Fruit fly (Drosophila melanogaster) whole organism, embryonic: ENCODE results near the gene MESK4.
A peak's percentile ranks its signal among the peaks of the same experiment; 100 is the strongest.

Source experiments
- Adf1 ChIP-seq: fragments of 200-800 bp; sonication (Bioruptor generic); IDR thresholded peaks from 2 replicates; pipeline ENCODE4 v1.3.6; 2022; ENCODE audit warnings: missing biosample characterization, missing genetic modification characterization
- CG11560 ChIP-seq: fragments of 200-800 bp; sonication (Bioruptor generic); IDR thresholded peaks from 3 replicates; pipeline ENCODE4 v1.3.6; 2022; ENCODE audit warnings: missing biosample characterization, missing genetic modification characterization
- CG11696 ChIP-seq: fragments of 200-800 bp; sonication (Bioruptor generic); IDR thresholded peaks from 2 replicates; pipeline ENCODE4 v1.3.6; 2022; ENCODE audit warnings: missing biosample characterization, missing genetic modification characterization
- CG12659 ChIP-seq: fragments of 200-800 bp; sonication (Bioruptor generic); optimal IDR thresholded peaks from 3 replicates; lab custom pipeline; 2017; ENCODE audit warnings: mild to moderate bottlenecking, missing biosample characterization, missing genetic modification reagents, missing genetic modification characterization
- CG14014 ChIP-seq: fragments of 200-800 bp; sonication (Bioruptor generic); IDR thresholded peaks from 2 replicates; pipeline ENCODE4 v1.3.6; 2022; ENCODE audit warnings: missing biosample characterization, missing genetic modification characterization
- CG15601 ChIP-seq: fragments of 200-800 bp; sonication (Bioruptor generic); optimal IDR thresholded peaks from 3 replicates; lab custom pipeline; 2019; ENCODE audit warnings: missing biosample characterization, mild to moderate bottlenecking, missing genetic modification characterization, moderate library complexity
- CG17328 ChIP-seq: fragments of 200-800 bp; sonication (Bioruptor generic); IDR thresholded peaks from 2 replicates; pipeline ENCODE4 v1.3.6; 2022; ENCODE audit warnings: missing biosample characterization, missing genetic modification characterization
- CG2120 ChIP-seq: fragments of 200-800 bp; sonication (Bioruptor generic); optimal IDR thresholded peaks from 3 replicates; lab custom pipeline; 2016; ENCODE audit warnings: missing biosample characterization, missing genetic modification characterization
- CG2202 ChIP-seq: fragments of 200-800 bp; sonication (Bioruptor generic); optimal IDR thresholded peaks from 2 replicates; lab custom pipeline; 2018; ENCODE audit warnings: missing biosample characterization, mild to moderate bottlenecking, missing genetic modification characterization
- CG2678 ChIP-seq: fragments of 200-800 bp; sonication (Bioruptor generic); optimal IDR thresholded peaks from 3 replicates; lab custom pipeline; 2019; ENCODE audit warnings: missing biosample characterization, mild to moderate bottlenecking, missing genetic modification characterization, moderate library complexity
- CG33557 ChIP-seq: fragments of 200-800 bp; sonication (Bioruptor generic); optimal IDR thresholded peaks from 2 replicates; lab custom pipeline; 2019; ENCODE audit warnings: missing biosample characterization, mild to moderate bottlenecking, missing genetic modification characterization, moderate library complexity
- CG3407 ChIP-seq: fragments of 200-800 bp; sonication (Bioruptor generic); optimal IDR thresholded peaks from 2 replicates; lab custom pipeline; 2018; ENCODE audit warnings: missing biosample characterization, mild to moderate bottlenecking, missing genetic modification characterization
- CG34422 ChIP-seq: fragments of 200-800 bp; sonication (Bioruptor generic); IDR thresholded peaks from 3 replicates; pipeline ENCODE4 v1.3.6; 2022; ENCODE audit warnings: missing biosample characterization, missing genetic modification characterization
- CG4282 ChIP-seq: fragments of 200-800 bp; sonication (Bioruptor generic); optimal IDR thresholded peaks from 2 replicates; lab custom pipeline; 2016; ENCODE audit warnings: missing biosample characterization, missing genetic modification characterization
- CG4424 ChIP-seq: fragments of 200-800 bp; sonication (Bioruptor generic); optimal IDR thresholded peaks from 3 replicates; lab custom pipeline; 2016; ENCODE audit warnings: missing biosample characterization, missing genetic modification characterization
- CG6654 ChIP-seq: fragments of 200-800 bp; sonication (Bioruptor generic); optimal IDR thresholded peaks from 2 replicates; lab custom pipeline; 2017; ENCODE audit warnings: missing biosample characterization, mild to moderate bottlenecking, missing genetic modification characterization
- CG6683 ChIP-seq: fragments of 200-800 bp; sonication (Bioruptor generic); optimal IDR thresholded peaks from 2 replicates; lab custom pipeline; 2017; ENCODE audit warnings: missing biosample characterization, mild to moderate bottlenecking, missing genetic modification characterization, missing genetic modification reagents
- Deaf1 ChIP-seq: fragments of 200-800 bp; optimal IDR thresholded peaks from 3 replicates; lab custom pipeline; 2019; ENCODE audit warnings: missing biosample characterization, mild to moderate bottlenecking, missing genetic modification characterization, moderate library complexity
- Drgx ChIP-seq: fragments of 200-800 bp; sonication (Bioruptor generic); IDR thresholded peaks from 2 replicates; pipeline ENCODE4 v1.3.6; 2022; ENCODE audit warnings: missing biosample characterization, missing genetic modification characterization
- Eip74EF ChIP-seq, 2 experiments: fragments of 200-800 bp in 1 of 2; fragments of >200 bp in 1 of 2; sonication (Bioruptor generic) in 1 of 2; optimal IDR thresholded peaks; 2 replicates each; lab custom pipeline; 2017 to 2019; ENCODE audit warnings: missing biosample characterization in 2 of 2, missing genetic modification characterization in 2 of 2, mild to moderate bottlenecking in 1 of 2, moderate library complexity in 1 of 2
- Hey ChIP-seq: fragments of 200-800 bp; sonication (Bioruptor generic); optimal IDR thresholded peaks from 3 replicates; lab custom pipeline; 2018; ENCODE audit warnings: missing biosample characterization, mild to moderate bottlenecking, missing genetic modification characterization
- HmgD ChIP-seq: fragments of 200-800 bp; sonication (Bioruptor generic); optimal IDR thresholded peaks from 3 replicates; lab custom pipeline; 2016; ENCODE audit warnings: missing biosample characterization, missing genetic modification characterization
- Hmx ChIP-seq: fragments of 200-800 bp; sonication (Bioruptor generic); optimal IDR thresholded peaks from 2 replicates; lab custom pipeline; 2016; ENCODE audit warnings: missing biosample characterization, missing genetic modification characterization
- MESR4 ChIP-seq: fragments of 200-800 bp; sonication (Bioruptor generic); optimal IDR thresholded peaks from 2 replicates; lab custom pipeline; 2018; ENCODE audit warnings: missing biosample characterization, mild to moderate bottlenecking, missing genetic modification characterization, moderate library complexity
- Mad ChIP-seq: fragments of 200-800 bp; sonication (Bioruptor generic); optimal IDR thresholded peaks from 2 replicates; lab custom pipeline; 2016; ENCODE audit warnings: missing biosample characterization, missing genetic modification characterization
- Meics ChIP-seq: fragments of 200-800 bp; sonication (Bioruptor generic); optimal IDR thresholded peaks from 2 replicates; lab custom pipeline; 2017; ENCODE audit warnings: missing biosample characterization, mild to moderate bottlenecking, missing genetic modification characterization
- NC2α ChIP-seq: fragments of 200-800 bp; sonication (Bioruptor generic); optimal IDR thresholded peaks from 2 replicates; lab custom pipeline; 2016; ENCODE audit warnings: missing biosample characterization, missing genetic modification characterization
- NK7.1 ChIP-seq: fragments of 200-800 bp; sonication (Bioruptor generic); optimal IDR thresholded peaks from 3 replicates; lab custom pipeline; 2016; ENCODE audit warnings: missing biosample characterization, missing genetic modification characterization
- Nf-YC ChIP-seq: fragments of 200-800 bp; optimal IDR thresholded peaks from 3 replicates; lab custom pipeline; 2019; ENCODE audit warnings: missing biosample characterization, mild to moderate bottlenecking, missing genetic modification characterization, moderate library complexity
- NfI ChIP-seq: fragments of 200-800 bp; sonication (Bioruptor generic); optimal IDR thresholded peaks from 3 replicates; lab custom pipeline; 2018; ENCODE audit warnings: missing biosample characterization, mild to moderate bottlenecking, missing genetic modification characterization, moderate library complexity
- Opbp ChIP-seq: fragments of 200-800 bp; sonication (Bioruptor generic); IDR thresholded peaks from 3 replicates; pipeline ENCODE4 v1.3.6; 2022; ENCODE audit warnings: missing biosample characterization, missing genetic modification characterization; ENCODE audit not compliant: partially characterized antibody
- Sox100B ChIP-seq: fragments of 200-800 bp; sonication (Bioruptor generic); optimal IDR thresholded peaks from 3 replicates; lab custom pipeline; 2018; ENCODE audit warnings: missing biosample characterization, mild to moderate bottlenecking, missing genetic modification characterization
- TFAM ChIP-seq: fragments of 200-800 bp; sonication (Bioruptor generic); optimal IDR thresholded peaks from 2 replicates; lab custom pipeline; 2017; ENCODE audit warnings: missing biosample characterization, missing genetic modification characterization, inconsistent platforms
- Tbp ChIP-seq: fragments of >200 bp; optimal IDR thresholded peaks from 2 replicates; lab custom pipeline; 2018; ENCODE audit warnings: missing biosample characterization, missing genetic modification characterization
- ab ChIP-seq: fragments of 200-800 bp; sonication (Bioruptor generic); optimal IDR thresholded peaks from 2 replicates; lab custom pipeline; 2016; ENCODE audit warnings: missing biosample characterization, missing genetic modification characterization
- ash1 ChIP-seq: fragments of 200-800 bp; sonication (Bioruptor generic); optimal IDR thresholded peaks from 2 replicates; lab custom pipeline; 2018; ENCODE audit warnings: missing biosample characterization, mild to moderate bottlenecking, missing genetic modification characterization
- bsh ChIP-seq, 2 experiments: fragments of 200-800 bp; sonication (Bioruptor generic); optimal IDR thresholded peaks; 2 replicates each; lab custom pipeline; 2017 to 2018; ENCODE audit warnings: mild to moderate bottlenecking in 2 of 2, missing biosample characterization in 2 of 2, missing genetic modification characterization in 2 of 2, moderate library complexity in 1 of 2
- en ChIP-seq: fragments of 200-800 bp; sonication (Bioruptor generic); optimal IDR thresholded peaks from 2 replicates; lab custom pipeline; 2016; ENCODE audit warnings: missing biosample characterization, missing genetic modification characterization
- eyg ChIP-seq: fragments of 200-800 bp; sonication (Bioruptor generic); optimal IDR thresholded peaks from 3 replicates; lab custom pipeline; 2016; ENCODE audit warnings: missing biosample characterization, missing genetic modification characterization
- grau ChIP-seq: fragments of 200-800 bp; optimal IDR thresholded peaks from 3 replicates; lab custom pipeline; 2019; ENCODE audit warnings: missing biosample characterization, mild to moderate bottlenecking, missing genetic modification characterization, moderate library complexity
- grn ChIP-seq: fragments of 200-800 bp; sonication (Bioruptor generic); optimal IDR thresholded peaks from 3 replicates; lab custom pipeline; 2017; ENCODE audit warnings: missing biosample characterization, missing genetic modification characterization
- kay ChIP-seq: fragments of 200-800 bp; sonication (Bioruptor generic); optimal IDR thresholded peaks from 2 replicates; lab custom pipeline; 2016; ENCODE audit warnings: missing biosample characterization, missing genetic modification characterization
- knrl ChIP-seq: fragments of 200-800 bp; sonication (Bioruptor generic); IDR thresholded peaks from 3 replicates; pipeline ENCODE4 v1.3.6; 2022; ENCODE audit warnings: missing biosample characterization, missing genetic modification characterization; ENCODE audit not compliant: partially characterized antibody
- rib ChIP-seq: fragments of 200-800 bp; sonication (Bioruptor generic); IDR thresholded peaks from 2 replicates; pipeline ENCODE4 v1.3.6; 2022; ENCODE audit warnings: missing biosample characterization, missing genetic modification characterization
- sim ChIP-seq: fragments of 200-800 bp; sonication (Bioruptor generic); IDR thresholded peaks from 2 replicates; pipeline ENCODE4 v1.3.6; 2022; ENCODE audit warnings: missing biosample characterization, missing genetic modification characterization
- ttk ChIP-seq: fragments of 200-800 bp; sonication (Bioruptor generic); IDR thresholded peaks from 2 replicates; pipeline ENCODE4 v2.1.2; 2022; ENCODE audit warnings: missing biosample characterization, missing genetic modification characterization
- twi ChIP-seq: fragments of 200-800 bp; optimal IDR thresholded peaks from 2 replicates; lab custom pipeline; 2019; ENCODE audit warnings: missing biosample characterization, mild to moderate bottlenecking, missing genetic modification characterization, moderate library complexity
- z ChIP-seq: fragments of 200-800 bp; sonication (Bioruptor generic); IDR thresholded peaks from 3 replicates; pipeline ENCODE4 v1.3.6; 2022; ENCODE audit warnings: missing biosample characterization, missing genetic modification characterization

The MESK4 gene

DNA sequence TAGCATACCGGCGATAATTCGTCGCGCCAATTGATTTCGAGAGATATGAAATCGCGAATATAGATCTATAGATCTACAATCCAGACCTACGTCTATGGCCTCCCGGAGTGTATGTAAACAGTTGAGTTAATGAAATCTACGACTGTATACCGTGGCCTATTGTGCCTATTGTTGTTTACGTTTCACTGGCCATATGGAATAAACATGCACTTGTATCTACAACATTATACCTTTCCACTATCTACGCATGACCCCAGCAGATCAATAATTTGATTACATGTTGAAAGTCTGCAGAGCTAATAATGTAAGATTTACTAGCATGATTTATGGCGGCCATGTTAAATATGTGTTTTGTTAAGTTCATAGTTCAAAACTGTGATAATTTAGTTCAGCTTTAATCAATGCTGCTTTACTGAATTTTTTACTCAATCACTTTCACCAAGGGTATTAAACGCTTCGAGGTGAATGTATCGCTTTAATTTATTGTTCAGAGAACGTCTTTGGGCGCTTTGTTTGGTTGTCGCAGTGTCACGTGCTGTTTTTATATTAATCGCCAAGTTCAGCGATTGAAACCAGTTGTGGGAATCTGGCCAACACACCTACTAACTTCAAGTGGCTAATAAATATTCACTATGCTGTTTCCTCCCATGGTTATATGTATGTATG lies 7.5 kb upstream of the MESK4 start (continued):
- TF ChIP-seq Nf-YC (tag; lab: Kevin White, UChicago) (no peak), CG17328 (no peak), bsh (GFP tag; optimal IDR thresholded peaks at IDR 0.05; lab: Kevin White, UChicago) (no peak), Opbp (GFP tag; lab: Robert Waterston, UW) (no peak), twi (tag; lab: Kevin White, UChicago) (peak; percentile 73), kay (GFP tag; lab: Kevin White, UChicago) (no peak), Tbp (GFP tag; lab: Kevin White, UChicago) (no peak)

DNA sequence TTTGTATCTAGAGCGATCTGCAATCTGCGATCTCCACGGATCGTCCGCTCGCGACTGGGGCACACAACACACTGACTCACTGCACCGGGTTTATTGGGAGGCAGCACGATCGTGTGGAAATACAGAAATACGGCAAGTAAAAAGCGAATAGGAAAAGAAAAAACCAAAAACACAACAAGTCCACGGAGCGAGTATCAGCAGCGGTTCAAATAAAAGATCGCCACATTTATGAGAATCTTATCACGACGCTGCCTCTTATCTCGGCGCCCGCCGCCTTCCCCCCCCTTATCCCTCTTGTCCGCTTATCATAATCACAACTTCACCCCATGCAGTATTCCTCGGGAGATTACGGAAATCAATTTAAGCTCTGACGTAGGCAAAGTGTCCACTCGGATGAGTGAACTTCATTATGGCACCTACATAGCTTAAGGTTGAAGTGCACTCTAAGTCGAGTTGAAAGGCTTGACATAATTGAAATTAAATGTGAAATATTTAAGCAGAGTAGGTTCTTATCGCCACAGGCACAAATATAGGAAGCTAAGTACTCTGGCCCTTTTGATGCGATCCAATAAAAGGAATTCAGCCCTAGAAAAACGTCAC lies 6.4 kb upstream of the MESK4 start, which contains the start of gene AhcyL2:
TSS of gene AhcyL2 (minus strand) at position 51 of the 600 bp plus-strand sequence.
- TF ChIP-seq sim (no peak), CG6683 (GFP tag; lab: Kevin White, UChicago) (no peak), ab (GFP tag; lab: Kevin White, UChicago) (no peak), CG33557 (GFP tag; lab: Kevin White, UChicago) (no peak), Adf1 (GFP tag; lab: Robert Waterston, UW) (peak; percentile 76; the same call in 1 of the 2 replicates), Hmx (GFP tag; lab: Kevin White, UChicago) (no peak), TFAM (no peak), z (0 out of 3 replicates have a peak, but pooled peaks have one; percentile 12), CG2202 (tag; lab: Kevin White, UChicago) (no peak), NC2α (GFP tag; lab: Kevin White, UChicago) (no peak), CG4282 (no peak), ash1 (GFP tag; lab: Kevin White, UChicago) (no peak), CG2120 (GFP tag; lab: Kevin White, UChicago) (no peak), grn (GFP tag; lab: Kevin White, UChicago) (peak; percentile 99), CG4424 (no peak), CG12659 (GFP tag; lab: Kevin White, UChicago) (no peak), knrl (GFP tag; lab: Robert Waterston, UW) (no peak), Meics (GFP tag; lab: Kevin White, UChicago) (peak; percentile 1), NfI (no peak), CG11696 (no peak), Sox100B (no peak), Eip74EF (GFP tag; optimal IDR thresholded peaks at IDR 0.05; lab: Kevin White, UChicago) (peak in 1 of 2 experiments; percentile 19), eyg (GFP tag; lab: Kevin White, UChicago) (no peak), HmgD (no peak), Deaf1 (peak; percentile 7), CG3407 (no peak), CG15601 (tag; lab: Kevin White, UChicago) (peak; percentile 79), CG2678 (tag; lab: Kevin White, UChicago) (no peak), ttk (GFP tag; lab: Robert Waterston, UW) (no peak; the same call in 1 of the 2 replicates), Hey (tag; lab: Kevin White, UChicago) (peak; percentile 93), rib (no peak), Drgx (GFP tag; lab: Robert Waterston, UW) (0 out of 2 replicates have a peak, but pooled peaks have one; percentile 10), en (no peak), CG6654 (GFP tag; lab: Kevin White, UChicago) (no peak), NK7.1 (GFP tag; lab: Kevin White, UChicago) (no peak), CG11560 (tag; lab: Robert Waterston, UW) (no peak), CG14014 (GFP tag; lab: Robert Waterston, UW) (no peak; the same call in 1 of the 2 replicates), Mad (GFP tag; lab: Kevin White, UChicago) (no peak), MESR4 (no peak), CG34422 (GFP tag; lab: Robert Waterston, UW) (0 out of 3 replicates have a peak, but pooled peaks have one; percentile 14), grau (tag; lab: Kevin White, UChicago) (peak; percentile 59)
